Fruit fly (Drosophila melanogaster): ENCODE results near the gene Rabex-5.

DNA sequence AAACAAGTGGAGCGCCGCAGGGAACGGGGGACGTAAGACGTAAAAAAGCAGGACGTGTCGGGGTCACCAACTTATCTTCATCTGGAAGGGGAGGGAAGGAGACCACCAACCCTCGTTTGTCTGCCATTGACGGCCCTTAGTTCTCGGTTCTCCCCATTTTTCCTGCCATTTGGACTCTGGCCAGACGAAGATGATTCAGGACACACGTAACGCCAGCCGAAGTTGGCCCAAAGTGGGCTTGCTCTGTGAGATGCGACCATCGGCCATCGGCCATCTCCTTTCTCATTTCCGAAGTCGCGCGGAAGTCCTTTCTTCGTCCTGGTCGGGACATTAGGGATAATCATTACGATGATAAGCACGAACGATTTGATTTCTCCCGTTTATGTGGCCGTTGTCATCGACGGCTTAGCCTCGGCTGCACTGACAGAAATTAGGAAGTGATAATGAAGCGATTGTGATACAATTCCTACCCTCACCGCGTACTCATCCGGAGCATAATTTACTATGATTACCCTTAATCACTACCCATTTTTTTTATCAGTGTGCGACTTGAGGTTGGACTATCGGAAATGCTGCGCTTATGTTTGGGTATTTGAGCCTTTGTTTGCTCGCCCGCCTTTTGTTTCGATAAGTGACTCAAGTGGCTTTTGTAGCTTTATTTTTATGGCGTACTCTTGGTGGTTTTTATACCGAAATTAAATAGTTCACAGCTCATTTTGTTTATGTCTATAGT is 14.7 kb upstream of the Rabex-5 start:
- TF ChIP-seq Crg-1 (GFP tag; optimal IDR thresholded peaks at IDR 0.05) (no peak), CG7101 (tag; optimal IDR thresholded peaks at IDR 0.05) (no peak), ovo (GFP tag; optimal IDR thresholded peaks at IDR 0.05) (no peak), cic (GFP tag; optimal IDR thresholded peaks at IDR 0.05) (no peak), CG12768 (GFP tag; optimal IDR thresholded peaks at IDR 0.05) (no peak), kay (GFP tag; ENCODE audit: borderline replicate concordance) (no peak), tj (GFP tag; optimal IDR thresholded peaks at IDR 0.05) (no peak), toe (GFP tag; optimal IDR thresholded peaks at IDR 0.05) (no peak), Hr96 (GFP tag; optimal IDR thresholded peaks at IDR 0.05) (no peak), cnc (optimal IDR thresholded peaks at IDR 0.05) (no peak), Mnt (GFP tag; optimal IDR thresholded peaks at IDR 0.05) (no peak)

Measured in whole organism, adult.